Fruit fly (Drosophila melanogaster) whole organism, pupa: Measurements from ENCODE around the gene CG14200.

Source experiments
- CG10348 ChIP-seq: fragments of 200-800 bp; sonication (Bioruptor generic); IDR thresholded peaks from 2 replicates; pipeline ENCODE4 v1.3.6; 2022; ENCODE audit warnings: missing biosample characterization, missing genetic modification characterization
- CG12605 ChIP-seq: fragments of 200-800 bp; sonication (Bioruptor generic); IDR thresholded peaks from 2 replicates; pipeline ENCODE4 v1.3.6; 2022; ENCODE audit warnings: missing biosample characterization, missing genetic modification characterization
- CG9948 ChIP-seq: fragments of 200-800 bp; sonication (Bioruptor generic); optimal IDR thresholded peaks from 2 replicates; lab custom pipeline; 2018; ENCODE audit warnings: missing biosample characterization, mild to moderate bottlenecking, missing genetic modification characterization, moderate library complexity
- EcR ChIP-seq: fragments of 200-800 bp; sonication (Bioruptor generic); optimal IDR thresholded peaks from 3 replicates; lab custom pipeline; 2019; ENCODE audit warnings: missing biosample characterization, missing genetic modification characterization, mild to moderate bottlenecking, moderate library complexity, missing genetic modification reagents
- Pif1B ChIP-seq: fragments of 200-800 bp; sonication (Bioruptor generic); optimal IDR thresholded peaks from 3 replicates; lab custom pipeline; 2016; ENCODE audit warnings: missing biosample characterization, missing genetic modification characterization
- Snoo ChIP-seq: fragments of 200-800 bp; sonication (Bioruptor generic); optimal IDR thresholded peaks from 3 replicates; lab custom pipeline; 2017; ENCODE audit warnings: missing biosample characterization, mild to moderate bottlenecking, missing genetic modification characterization, inconsistent platforms

DNA sequence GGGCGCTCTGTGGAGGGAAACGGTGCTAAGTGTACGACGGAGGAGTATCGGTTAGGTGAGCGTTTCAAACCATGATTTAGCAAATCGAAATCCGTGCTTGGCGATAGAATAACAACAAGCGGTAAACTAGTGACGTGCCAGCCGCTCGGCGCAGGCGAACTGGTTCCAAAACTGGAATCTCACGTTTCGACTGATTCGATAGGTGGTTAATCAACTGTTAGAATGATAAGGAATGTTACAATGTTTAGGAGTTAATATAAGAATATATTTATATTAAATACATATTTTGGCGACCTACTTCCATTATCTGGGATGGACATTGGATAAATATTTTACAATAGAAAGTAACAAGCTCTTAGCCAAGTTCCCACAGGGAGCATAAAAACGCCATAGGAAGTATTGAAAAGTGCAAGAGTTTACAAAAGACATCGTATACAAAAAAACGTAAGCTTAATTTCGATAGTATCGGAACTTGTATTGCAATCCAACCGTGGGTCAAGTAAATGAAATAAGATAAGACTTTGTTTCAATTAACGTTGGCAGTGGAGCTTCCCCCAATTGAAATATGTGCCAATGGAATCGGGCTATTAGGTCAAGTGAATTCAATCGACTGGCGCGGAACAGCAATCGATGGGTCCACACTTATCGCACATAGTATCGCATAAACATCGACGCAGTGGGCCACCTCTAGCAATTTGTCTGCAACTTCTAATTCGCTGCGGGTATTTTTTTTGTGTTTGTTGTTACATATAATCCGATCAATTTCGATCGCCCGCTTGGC lies at the start of gene CG14200, which contains the start of the genes ksh and Pfrx:
- TF ChIP-seq Pif1B (GFP tag; lab: Kevin White, UChicago): no peak
- TF ChIP-seq CG12605: no peak
- TF ChIP-seq CG9948 (tag; lab: Kevin White, UChicago): no peak
- no peak for TF ChIP-seq Snoo (tag; lab: Kevin White, UChicago)
- no peak for TF ChIP-seq CG10348
- TF ChIP-seq EcR (GFP tag; lab: Kevin White, UChicago): no peak
